Fruit fly (Drosophila melanogaster): ENCODE results near the gene Cog7.

Cog7 gene

DNA sequence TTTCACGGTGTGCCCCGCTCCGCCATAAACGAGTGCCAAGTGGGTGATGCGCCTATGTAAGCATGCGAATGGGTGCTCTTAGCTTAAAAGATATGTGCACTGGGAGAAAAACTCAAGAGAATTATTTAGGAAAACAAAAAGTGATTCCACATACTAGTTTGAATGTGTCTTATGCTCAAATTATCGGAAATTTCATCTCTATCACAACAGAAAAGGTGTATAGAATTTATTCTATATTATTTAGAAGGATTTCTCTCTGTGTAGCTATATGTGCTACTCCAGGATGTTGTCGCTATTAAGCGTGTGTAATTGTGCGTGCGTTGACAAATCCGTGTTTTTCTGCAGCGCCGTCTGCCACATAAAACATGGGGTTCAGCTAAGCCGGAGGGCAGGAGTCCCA, 26.5 kb upstream of the Cog7 start (continued):
- TF ChIP-seq BEAF-32 (GFP tag; optimal IDR thresholded peaks at IDR 0.05), result no peak
- TF ChIP-seq Drgx (GFP tag; IDR thresholded peaks at IDR 0.05), result no peak
- TF ChIP-seq C15 (GFP tag; IDR thresholded peaks at IDR 0.05), result no peak
- TF ChIP-seq CG4854 (GFP tag; optimal IDR thresholded peaks at IDR 0.05), result no peak
- no peak for TF ChIP-seq h (optimal IDR thresholded peaks at IDR 0.05)
- no peak for TF ChIP-seq run (tag; optimal IDR thresholded peaks at IDR 0.05)
- TF ChIP-seq CG17359 (tag; optimal IDR thresholded peaks at IDR 0.05), result no peak
- TF ChIP-seq Meics (GFP tag; optimal IDR thresholded peaks at IDR 0.05), result no peak
- no peak for TF ChIP-seq ase (GFP tag; IDR thresholded peaks at IDR 0.05)
- TF ChIP-seq zen (tag; optimal IDR thresholded peaks at IDR 0.05), result no peak
- no peak for TF ChIP-seq Gug (GFP tag; IDR thresholded peaks at IDR 0.05)
- TF ChIP-seq gro (GFP tag; optimal IDR thresholded peaks at IDR 0.05), result no peak
- no peak for TF ChIP-seq phol (tag; optimal IDR thresholded peaks at IDR 0.05)
- TF ChIP-seq CG11247 (GFP tag; IDR thresholded peaks at IDR 0.05), result 0 out of 2 replicates have a peak, but pooled peaks have one; percentile 29
- no peak for TF ChIP-seq zfh1 (GFP tag; IDR thresholded peaks at IDR 0.05)
- no peak for TF ChIP-seq CG13624 (GFP tag; optimal IDR thresholded peaks at IDR 0.05)
- no peak for TF ChIP-seq pho (GFP tag; optimal IDR thresholded peaks at IDR 0.05)
- TF ChIP-seq NK7.1 (GFP tag; optimal IDR thresholded peaks at IDR 0.05), result no peak
- peak; percentile 30 for TF ChIP-seq lab (GFP tag; optimal IDR thresholded peaks at IDR 0.05)
- no peak for TF ChIP-seq fd96Cb (tag; optimal IDR thresholded peaks at IDR 0.05)
- no peak for TF ChIP-seq ERR (GFP tag; optimal IDR thresholded peaks at IDR 0.05)
- peak; percentile 35 for TF ChIP-seq CG2120 (GFP tag; optimal IDR thresholded peaks at IDR 0.05)
- TF ChIP-seq CG10274 (GFP tag; optimal IDR thresholded peaks at IDR 0.05), result no peak
- TF ChIP-seq prd (optimal IDR thresholded peaks at IDR 0.05), result no peak
- TF ChIP-seq prd (GFP tag; IDR thresholded peaks at IDR 0.05), result 0 out of 3 replicates have a peak, but pooled peaks have one; percentile 11
- TF ChIP-seq cad (GFP tag; optimal IDR thresholded peaks at IDR 0.05), result no peak
- TF ChIP-seq Elba2 (GFP tag; optimal IDR thresholded peaks at IDR 0.05), result no peak
- TF ChIP-seq CG2202 (tag; optimal IDR thresholded peaks at IDR 0.05), result no peak
- no peak for TF ChIP-seq Pdp1 (GFP tag; optimal IDR thresholded peaks at IDR 0.05)
- no peak for TF ChIP-seq lov (optimal IDR thresholded peaks at IDR 0.05)
- no peak for TF ChIP-seq lov (GFP tag; IDR thresholded peaks at IDR 0.05)

DNA sequence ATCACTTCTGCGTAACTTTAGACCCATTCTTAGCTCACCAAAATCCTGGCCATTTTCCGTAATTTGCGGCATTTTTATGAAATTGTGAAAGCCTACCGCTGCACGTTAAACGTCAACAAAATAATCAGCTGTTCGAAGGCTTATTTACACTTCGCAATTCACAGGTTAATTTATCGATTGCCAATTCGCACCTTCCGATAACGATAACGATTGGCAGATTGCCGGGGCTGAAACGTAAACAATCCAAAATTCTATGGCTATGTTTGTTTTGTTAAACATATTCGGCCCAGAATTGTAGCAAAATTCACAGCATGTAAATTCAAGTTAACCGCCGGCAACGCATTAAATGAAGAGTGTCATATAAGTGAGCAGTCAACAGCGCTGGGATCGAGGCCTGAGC, 2.9 kb upstream of the Cog7 start, which contains the start of the genes eIF2Balpha and Vps13B:
Gene eIF2Balpha, minus strand, starts transcription at position 133 of the 400 bp plus-strand sequence.
Gene Vps13B, plus strand, starts transcription at position 223 of the 400 bp plus-strand sequence.
- TF ChIP-seq vnd (GFP tag; IDR thresholded peaks at IDR 0.05; ENCODE audit: partially characterized antibody) (peak; percentile 53; the same call in 1 of the 3 replicates), CG9215 (GFP tag; IDR thresholded peaks at IDR 0.05) (no peak), bbx (GFP tag; IDR thresholded peaks at IDR 0.05; ENCODE audit: partially characterized antibody) (peak; percentile 94), CG15696 (tag; optimal IDR thresholded peaks at IDR 0.05) (no peak), row (GFP tag; IDR thresholded peaks at IDR 0.05) (no peak), CG16813 (GFP tag; IDR thresholded peaks at IDR 0.05; ENCODE audit: partially characterized antibody) (peak; percentile 59; the same call in 2 of the 3 replicates), chif (GFP tag; optimal IDR thresholded peaks at IDR 0.05) (no peak), pzg (GFP tag; optimal IDR thresholded peaks at IDR 0.05) (peak; percentile 69), ato (GFP tag; IDR thresholded peaks at IDR 0.05; ENCODE audit: partially characterized antibody) (peak; percentile 87), Dbx (GFP tag; IDR thresholded peaks at IDR 0.05) (no peak), CG13894 (tag; optimal IDR thresholded peaks at IDR 0.05) (no peak), HLH4C (GFP tag; IDR thresholded peaks at IDR 0.05; ENCODE audit: partially characterized antibody) (peak; percentile 94), CTCF (GFP tag; optimal IDR thresholded peaks at IDR 0.05) (no peak), emc (GFP tag; optimal IDR thresholded peaks at IDR 0.05) (no peak), HHEX (GFP tag; optimal IDR thresholded peaks at IDR 0.05) (no peak), HLH3B (GFP tag; IDR thresholded peaks at IDR 0.05) (peak; percentile 45; the same call in 1 of the 2 replicates), CG7357 (GFP tag; IDR thresholded peaks at IDR 0.05) (no peak), hkb (optimal IDR thresholded peaks at IDR 0.05) (no peak), hkb (GFP tag; IDR thresholded peaks at IDR 0.05) (no peak), Atf6 (GFP tag; IDR thresholded peaks at IDR 0.05) (0 out of 2 replicates have a peak, but pooled peaks have one; percentile 33), CG6791 (GFP tag; IDR thresholded peaks at IDR 0.05; ENCODE audit: partially characterized antibody) (peak; percentile 99), CG2129 (GFP tag; IDR thresholded peaks at IDR 0.05; ENCODE audit: partially characterized antibody) (0 out of 2 replicates have a peak, but pooled peaks have one; percentile 15), CG10543 (GFP tag; optimal IDR thresholded peaks at IDR 0.05) (no peak)

Data from whole organism, embryonic.